Fruit fly (Drosophila melanogaster) whole organism, pupa: ENCODE results near the gene MKP-4.

Source experiments
- CG13204 ChIP-seq: fragments of 200-800 bp; sonication (Bioruptor generic); optimal IDR thresholded peaks from 2 replicates; lab custom pipeline; 2018; ENCODE audit warnings: missing biosample characterization, mild to moderate bottlenecking, missing genetic modification characterization, moderate library complexity
- CG14655 ChIP-seq: fragments of 200-800 bp; sonication (Bioruptor generic); optimal IDR thresholded peaks from 3 replicates; lab custom pipeline; 2017; ENCODE audit warnings: mild to moderate bottlenecking, missing biosample characterization, missing genetic modification reagents, missing genetic modification characterization
- CG17806 ChIP-seq: fragments of 200-800 bp; sonication (Bioruptor generic); optimal IDR thresholded peaks from 2 replicates; lab custom pipeline; 2018; ENCODE audit warnings: missing biosample characterization, mild to moderate bottlenecking, missing genetic modification characterization, moderate library complexity
- gl ChIP-seq: fragments of 200-800 bp; sonication (Bioruptor generic); optimal IDR thresholded peaks from 2 replicates; lab custom pipeline; 2018; ENCODE audit warnings: missing biosample characterization, mild to moderate bottlenecking, missing genetic modification characterization

dm6 chrX:19651757-19652419 is 29.0 kb downstream of the MKP-4 start, which contains the start of the genes Ranbp21 and Elys:
- TF ChIP-seq gl (tag; lab: Kevin White, UChicago) (no peak), CG14655 (GFP tag; lab: Kevin White, UChicago) (no peak), CG17806 (tag; lab: Kevin White, UChicago) (no peak), CG13204 (GFP tag; lab: Kevin White, UChicago) (no peak)
